Worm (Caenorhabditis elegans) whole organism, midembryonic: ENCODE measurements around the gene nlp-101.

Experiments
- T22C8.4 ChIP-seq: fragments of 200-800 bp; sonication (Bioruptor generic); IDR thresholded peaks from 2 replicates; pipeline ENCODE4 v1.3.6; 2022; ENCODE audit warnings: missing genetic modification characterization, missing compliant biosample characterization
- cog-1 ChIP-seq: sonication (generic microtip); optimal IDR thresholded peaks from 2 replicates; lab custom pipeline; 2016; ENCODE audit warnings: missing genetic modification characterization, missing compliant biosample characterization
- flt-1 ChIP-seq: fragments of 200-800 bp; sonication (Bioruptor generic); IDR thresholded peaks from 2 replicates; pipeline ENCODE4 v1.3.6; 2022; ENCODE audit warnings: missing genetic modification characterization, missing compliant biosample characterization
- med-1 ChIP-seq: sonication (generic microtip); optimal IDR thresholded peaks from 2 replicates; lab custom pipeline; 2017; ENCODE audit warnings: missing genetic modification characterization, mild to moderate bottlenecking, missing compliant biosample characterization, antibody characterized with exemption, missing genetic modification reagents; ENCODE audit not compliant: insufficient read depth
- ref-1 ChIP-seq: fragments of 200-800 bp; sonication (Bioruptor generic); conservative IDR thresholded peaks from 2 replicates; pipeline ENCODE4 v1.3.6; 2022; ENCODE audit warnings: missing genetic modification reagents, missing genetic modification characterization, missing compliant biosample characterization
- tab-1 ChIP-seq: fragments of 200-800 bp; sonication (Bioruptor generic); IDR thresholded peaks from 2 replicates; pipeline ENCODE4 v1.3.6; 2022; ENCODE audit warnings: missing genetic modification characterization, missing compliant biosample characterization
- ztf-23 ChIP-seq: fragments of 200-800 bp; sonication (Bioruptor generic); IDR thresholded peaks from 2 replicates; pipeline ENCODE4 v1.3.6; 2022; ENCODE audit warnings: missing genetic modification reagents, missing genetic modification characterization, missing compliant biosample characterization
- ztf-29 ChIP-seq: fragments of 200-800 bp; sonication (Bioruptor generic); IDR thresholded peaks from 2 replicates; pipeline ENCODE4 v1.3.6; 2022; ENCODE audit warnings: missing genetic modification reagents, missing genetic modification characterization, missing compliant biosample characterization

DNA sequence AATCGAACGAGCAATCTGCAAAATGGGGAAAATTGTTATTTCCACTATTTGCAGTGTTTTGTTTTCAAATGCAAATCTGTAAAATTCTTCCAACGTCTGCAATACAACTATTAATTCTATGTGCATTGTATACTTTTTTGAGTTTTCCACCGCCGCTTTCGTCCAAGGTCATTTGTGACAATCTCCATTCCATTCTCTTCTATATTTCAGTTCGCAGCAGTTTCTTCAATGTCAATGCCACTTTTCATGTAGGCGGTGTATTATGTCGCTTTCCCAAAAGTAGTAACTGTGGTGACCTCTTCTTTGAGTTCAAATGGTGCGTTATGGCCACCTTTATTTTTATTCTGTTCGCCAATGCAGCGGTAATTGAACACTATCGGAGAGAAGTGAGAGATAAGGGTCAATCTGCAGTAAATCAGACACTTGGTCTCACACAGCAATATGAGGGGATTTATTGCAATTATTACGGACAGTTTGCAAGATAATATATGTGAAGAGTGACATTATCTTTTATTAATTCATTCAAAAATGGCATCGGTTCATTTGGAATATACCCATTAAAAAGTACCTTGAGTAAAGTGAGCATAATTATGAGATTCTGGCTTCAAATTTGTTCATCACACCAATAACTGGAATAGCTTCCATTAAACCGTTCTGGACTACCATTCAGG lies 12.0 kb upstream of the nlp-101 start:
- TF ChIP-seq med-1 (no peak), flt-1 (GFP tag; lab: Robert Waterston, UW) (no peak), ztf-29 (GFP tag; lab: Robert Waterston, UW) (no peak), cog-1 (tag; lab: Kevin White, UChicago) (no peak), ref-1 (GFP tag; lab: Robert Waterston, UW) (no peak), ztf-23 (GFP tag; lab: Robert Waterston, UW) (no peak), T22C8.4 (no peak), tab-1 (GFP tag; lab: Robert Waterston, UW) (no peak)
